Worm (Caenorhabditis elegans): ENCODE measurements around the gene eri-1.

Gene eri-1

ce11 chrIV:422112-422511 is 2.4 kb upstream of the eri-1 start:
- TF ChIP-seq snpc-3.4 (tag; optimal IDR thresholded peaks at IDR 0.05) (no peak), lin-26 (GFP tag; IDR thresholded peaks at IDR 0.05) (0 out of 2 replicates have a peak, but pooled peaks have one; percentile 35)

ce11 chrIV:420686-421085 is 928 bp upstream of the eri-1 start:
- TF ChIP-seq lir-1 (GFP tag; conservative IDR thresholded peaks at IDR 0.05) (no peak), D2030.7 (GFP tag; IDR thresholded peaks at IDR 0.05) (no peak), F39B2.1 (GFP tag; IDR thresholded peaks at IDR 0.05) (no peak), sptf-2 (GFP tag; optimal IDR thresholded peaks at IDR 0.05) (no peak), hsf-1 (GFP tag; IDR thresholded peaks at IDR 0.05) (no peak), somi-1 (GFP tag; optimal IDR thresholded peaks at IDR 0.05) (no peak), Y56A3A.18 (GFP tag; IDR thresholded peaks at IDR 0.05) (0 out of 2 replicates have a peak, but pooled peaks have one; percentile 24), K12H6.12 (tag; optimal IDR thresholded peaks at IDR 0.05) (no peak), nhr-120 (GFP tag; IDR thresholded peaks at IDR 0.05) (no peak), madf-6 (GFP tag; IDR thresholded peaks at IDR 0.05) (peak; percentile 38; the same call in 1 of the 2 replicates), madf-3 (GFP tag; IDR thresholded peaks at IDR 0.05) (0 out of 2 replicates have a peak, but pooled peaks have one; percentile 62), atf-7 (tag; optimal IDR thresholded peaks at IDR 0.05) (no peak), nhr-27 (tag; optimal IDR thresholded peaks at IDR 0.05) (no peak), ceh-27 (GFP tag; optimal IDR thresholded peaks at IDR 0.05) (no peak)

- TF ChIP-seq zfh-2 (GFP tag; conservative IDR thresholded peaks at IDR 0.05) (no peak), nhr-90 (tag; optimal IDR thresholded peaks at IDR 0.05) (no peak), ceh-100 (GFP tag; IDR thresholded peaks at IDR 0.05) (peak; percentile 90), ZK185.1 (tag; optimal IDR thresholded peaks at IDR 0.05; ENCODE audit: poor library complexity, severe bottlenecking) (no peak), atf-7 (tag; optimal IDR thresholded peaks at IDR 0.05) (no peak), mcd-1 (GFP tag; IDR thresholded peaks at IDR 0.05) (peak; percentile 45), aptf-3 (GFP tag; IDR thresholded peaks at IDR 0.05) (no peak), ccch-3 (GFP tag; optimal IDR thresholded peaks at IDR 0.05) (no peak), unc-130 (GFP tag; optimal IDR thresholded peaks at IDR 0.05) (no peak), K12H6.12 (tag; optimal IDR thresholded peaks at IDR 0.05) (peak; percentile 75), mxl-1 (tag; optimal IDR thresholded peaks at IDR 0.05) (no peak), F39B2.1 (GFP tag; IDR thresholded peaks at IDR 0.05) (no peak), rec-8 (tag; optimal IDR thresholded peaks at IDR 0.05) (no peak), K11D2.4 (GFP tag; IDR thresholded peaks at IDR 0.05) (0 out of 2 replicates have a peak, but pooled peaks have one; percentile 13), attf-5 (GFP tag; optimal IDR thresholded peaks at IDR 0.05) (peak; percentile 83), nfyb-1 (GFP tag; IDR thresholded peaks at IDR 0.05) (no peak), athp-1 (tag; optimal IDR thresholded peaks at IDR 0.05) (no peak), cebp-2 (GFP tag; IDR thresholded peaks at IDR 0.05) (no peak), lin-54 (GFP tag; optimal IDR thresholded peaks at IDR 0.05) (peak; percentile 2), rpc-1 (optimal IDR thresholded peaks at IDR 0.05) (no peak), rpc-1 (tag; optimal IDR thresholded peaks at IDR 0.05) (no peak), lin-26 (GFP tag; IDR thresholded peaks at IDR 0.05) (no peak), F52B5.7 (tag; optimal IDR thresholded peaks at IDR 0.05) (no peak), cebp-1 (GFP tag; IDR thresholded peaks at IDR 0.05) (no peak), cebp-1 (tag; optimal IDR thresholded peaks at IDR 0.05) (peak; percentile 67), lin-40 (tag; optimal IDR thresholded peaks at IDR 0.05) (peak; percentile 72), nhr-80 (tag; optimal IDR thresholded peaks at IDR 0.05) (peak; percentile 45), bed-2 (GFP tag; IDR thresholded peaks at IDR 0.05) (no peak), ceh-27 (GFP tag; optimal IDR thresholded peaks at IDR 0.05) (no peak), T07F8.4 (tag; optimal IDR thresholded peaks at IDR 0.05) (no peak), madf-10 (tag; optimal IDR thresholded peaks at IDR 0.05) (peak; percentile 32), snpc-1.3 (tag; optimal IDR thresholded peaks at IDR 0.05; ENCODE audit: insufficient read depth) (no peak), let-607 (tag; optimal IDR thresholded peaks at IDR 0.05) (peak in 1 of 2 experiments; percentile 32), sea-2 (GFP tag; IDR thresholded peaks at IDR 0.05) (no peak)
Measured at ce11 chrIV:410420-410891, 9.3 kb downstream of the eri-1 start, which contains the start of gene T07A9.12. T07A9.12 (plus strand) TSS chrIV:410867.

Measured in whole organism, young adult.